Worm (Caenorhabditis elegans): ENCODE data around the gene srz-29.

Gene srz-29

ce11 chrIV:13692522-13692921 lies 46.8 kb upstream of the srz-29 start:
- TF ChIP-seq C34F6.9 (tag; optimal IDR thresholded peaks at IDR 0.05) (no peak), nhr-25 (tag; optimal IDR thresholded peaks at IDR 0.05) (peak; percentile 10), nhr-129 (tag; optimal IDR thresholded peaks at IDR 0.05) (peak; percentile 38), dmd-4 (tag; optimal IDR thresholded peaks at IDR 0.05) (no peak)

- TF ChIP-seq crh-2 (tag; optimal IDR thresholded peaks at IDR 0.05) (peak; percentile 2), mdl-1 (tag; optimal IDR thresholded peaks at IDR 0.05) (no peak), mab-5 (tag; optimal IDR thresholded peaks at IDR 0.05) (peak; percentile 89), nhr-6 (tag; optimal IDR thresholded peaks at IDR 0.05) (no peak), sma-3 (GFP tag; optimal IDR thresholded peaks at IDR 0.05) (no peak), unc-55 (GFP tag; optimal IDR thresholded peaks at IDR 0.05) (no peak), nhr-11 (tag; optimal IDR thresholded peaks at IDR 0.05) (no peak), zag-1 (tag; optimal IDR thresholded peaks at IDR 0.05) (peak; percentile 11), F13H6.1 (tag; optimal IDR thresholded peaks at IDR 0.05) (no peak), ztf-11 (tag; optimal IDR thresholded peaks at IDR 0.05) (no peak), ceh-16 (tag; optimal IDR thresholded peaks at IDR 0.05) (no peak), nhr-129 (tag; optimal IDR thresholded peaks at IDR 0.05) (peak; percentile 27), sma-9 (GFP tag; optimal IDR thresholded peaks at IDR 0.05) (no peak), sma-9 (tag; optimal IDR thresholded peaks at IDR 0.05) (no peak), ztf-4 (tag; optimal IDR thresholded peaks at IDR 0.05) (no peak), lin-13 (GFP tag; optimal IDR thresholded peaks at IDR 0.05) (no peak), unc-62 (GFP tag; optimal IDR thresholded peaks at IDR 0.05) (peak; percentile 41), nhr-237 (tag; optimal IDR thresholded peaks at IDR 0.05) (no peak)
These were observed 43.7 kb upstream of the srz-29 start, which contains the start of gene T23G4.2 for ce11 chrIV:13689302-13689880. TSS of gene T23G4.2 (minus strand) at chrIV:13689556.

ce11 chrIV:13687631-13688030 lies 41.9 kb upstream of the srz-29 start:
- TF ChIP-seq ztf-1 (GFP tag; conservative IDR thresholded peaks at IDR 0.05) (no peak), ztf-11 (tag; optimal IDR thresholded peaks at IDR 0.05) (no peak), sma-9 (GFP tag; optimal IDR thresholded peaks at IDR 0.05) (no peak), sma-9 (tag; optimal IDR thresholded peaks at IDR 0.05) (no peak), ZK546.5 (tag; optimal IDR thresholded peaks at IDR 0.05) (no peak), sma-3 (GFP tag; optimal IDR thresholded peaks at IDR 0.05) (no peak), peb-1 (tag; optimal IDR thresholded peaks at IDR 0.05) (no peak), Y55F3AM.14 (GFP tag; optimal IDR thresholded peaks at IDR 0.05) (no peak), ama-1 (optimal IDR thresholded peaks at IDR 0.05) (no peak), mdl-1 (tag; optimal IDR thresholded peaks at IDR 0.05) (no peak), lin-11 (tag; optimal IDR thresholded peaks at IDR 0.05) (no peak), fos-1 (tag; optimal IDR thresholded peaks at IDR 0.05) (no peak), aly-2 (tag; optimal IDR thresholded peaks at IDR 0.05) (no peak), nhr-6 (tag; optimal IDR thresholded peaks at IDR 0.05) (no peak), F13H6.1 (tag; optimal IDR thresholded peaks at IDR 0.05) (no peak), nhr-129 (tag; optimal IDR thresholded peaks at IDR 0.05) (no peak), nhr-23 (tag; optimal IDR thresholded peaks at IDR 0.05) (no peak), egl-27 (tag; optimal IDR thresholded peaks at IDR 0.05) (no peak), gmeb-1 (tag; optimal IDR thresholded peaks at IDR 0.05) (no peak)

ce11 chrIV:13686965-13687425 lies 41.3 kb upstream of the srz-29 start, which contains the start of gene nyn-1:
TSS of gene nyn-1 (minus strand) at chrIV:13687015.
- TF ChIP-seq nhr-237 (tag; optimal IDR thresholded peaks at IDR 0.05), result no peak
- TF ChIP-seq crh-2 (tag; optimal IDR thresholded peaks at IDR 0.05), result no peak
- no peak for TF ChIP-seq nhr-129 (tag; optimal IDR thresholded peaks at IDR 0.05)
- TF ChIP-seq blmp-1 (tag; optimal IDR thresholded peaks at IDR 0.05; ENCODE audit: insufficient read depth), result no peak
- no peak for TF ChIP-seq sem-4 (tag; optimal IDR thresholded peaks at IDR 0.05)
- TF ChIP-seq lsy-2 (tag; optimal IDR thresholded peaks at IDR 0.05), result no peak
- no peak for TF ChIP-seq ama-1 (optimal IDR thresholded peaks at IDR 0.05)
- no peak for TF ChIP-seq unc-55 (GFP tag; optimal IDR thresholded peaks at IDR 0.05)
- no peak for TF ChIP-seq mab-5 (tag; optimal IDR thresholded peaks at IDR 0.05)
- no peak for TF ChIP-seq nhr-10 (tag; optimal IDR thresholded peaks at IDR 0.05)
- no peak for TF ChIP-seq ZK546.5 (tag; optimal IDR thresholded peaks at IDR 0.05)
- no peak for TF ChIP-seq nhr-6 (tag; optimal IDR thresholded peaks at IDR 0.05)
- no peak for TF ChIP-seq alr-1 (tag; optimal IDR thresholded peaks at IDR 0.05)
- TF ChIP-seq unc-62 (GFP tag; optimal IDR thresholded peaks at IDR 0.05), result no peak
- TF ChIP-seq ceh-82 (tag; optimal IDR thresholded peaks at IDR 0.05), result no peak
- no peak for TF ChIP-seq gmeb-1 (tag; optimal IDR thresholded peaks at IDR 0.05)

All from whole organism, L2 larva.